Fruit fly (Drosophila melanogaster) whole organism, adult: ENCODE data around the gene CG15522.

Experiments used
- CG1620 ChIP-seq: fragments of 200-800 bp; sonication (Bioruptor generic); optimal IDR thresholded peaks from 2 replicates; lab custom pipeline; 2016; ENCODE audit warnings: missing biosample characterization, missing genetic modification characterization
- CG33017 ChIP-seq: fragments of 200-800 bp; sonication (Bioruptor generic); optimal IDR thresholded peaks from 2 replicates; lab custom pipeline; 2018; ENCODE audit warnings: missing biosample characterization, mild to moderate bottlenecking, missing genetic modification characterization, moderate library complexity
- CG5204 ChIP-seq: fragments of 200-800 bp; sonication (Bioruptor generic); optimal IDR thresholded peaks from 2 replicates; lab custom pipeline; 2016; ENCODE audit warnings: missing biosample characterization, missing genetic modification characterization
- Clk ChIP-seq: fragments of 200-800 bp; sonication (Bioruptor generic); optimal IDR thresholded peaks from 2 replicates; lab custom pipeline; 2017; ENCODE audit warnings: missing biosample characterization, missing genetic modification characterization
- Crg-1 ChIP-seq: fragments of 200-800 bp; sonication (Bioruptor generic); optimal IDR thresholded peaks from 2 replicates; lab custom pipeline; 2016; ENCODE audit warnings: missing biosample characterization, missing genetic modification characterization
- bab1 ChIP-seq: fragments of 200-800 bp; sonication (Bioruptor generic); optimal IDR thresholded peaks from 3 replicates; lab custom pipeline; 2019; ENCODE audit warnings: missing biosample characterization, mild to moderate bottlenecking, missing genetic modification characterization, moderate library complexity
- kay ChIP-seq: fragments of 200-800 bp; sonication (Bioruptor generic); peaks from one replicate; lab custom pipeline; 2016; ENCODE audit warnings: missing biosample characterization, missing genetic modification characterization, borderline replicate concordance
- toe ChIP-seq: fragments of 200-800 bp; sonication (Bioruptor generic); optimal IDR thresholded peaks from 2 replicates; lab custom pipeline; 2016; ENCODE audit warnings: missing biosample characterization, missing genetic modification characterization

- TF ChIP-seq Crg-1 (GFP tag; lab: Kevin White, UChicago) (no peak), bab1 (GFP tag; lab: Kevin White, UChicago) (no peak), CG1620 (GFP tag; lab: Kevin White, UChicago) (no peak), toe (GFP tag; lab: Kevin White, UChicago) (no peak), Clk (no peak), CG33017 (tag; lab: Kevin White, UChicago) (no peak), kay (no peak), CG5204 (GFP tag; lab: Kevin White, UChicago) (no peak)
These were observed 966 bp upstream of the CG15522 start, which contains the start of gene Jon99Ci for dm6 chr3R:29926089-29926488.
